Fruit fly (Drosophila melanogaster) whole organism: ENCODE data around the gene CG9928.

ENCODE experiments used
- CG8478 ChIP-seq: fragments of >200 bp; optimal IDR thresholded peaks from 2 replicates; lab custom pipeline; 2018; ENCODE audit warnings: inconsistent platforms
- psq ChIP-seq: fragments of >200 bp; optimal IDR thresholded peaks from 2 replicates; lab custom pipeline; 2017

- TF ChIP-seq psq (lab: Kevin White, UChicago) (no peak), CG8478 (lab: Kevin White, UChicago) (no peak)
Observed at dm6 chr2L:13140891-13141290, 1.8 kb downstream of the CG9928 start.
